Fruit fly (Drosophila melanogaster): ENCODE results near the gene CG14115.

Gene CG14115

dm6 chr3L:13015823-13016465 lies 45.3 kb downstream of the CG14115 start, which contains the start of gene CG11267 (continued):
- peak; percentile 53 for TF ChIP-seq org-1 (GFP tag; optimal IDR thresholded peaks at IDR 0.05)
- TF ChIP-seq CG10543 (GFP tag; optimal IDR thresholded peaks at IDR 0.05): peak; percentile 91
- peak; percentile 66 to 78 for TF ChIP-seq bsh (GFP tag; optimal IDR thresholded peaks at IDR 0.05)

dm6 chr3L:13015195-13015822 lies 45.9 kb downstream of the CG14115 start, which contains the start of gene MICAL-like:
TSS of gene MICAL-like (minus strand) at chr3L:13015332.
- TF ChIP-seq CG14014 (GFP tag; IDR thresholded peaks at IDR 0.05) (peak; percentile 40; the same call in 1 of the 2 replicates), CG4328 (GFP tag; optimal IDR thresholded peaks at IDR 0.05) (no peak), hb (GFP tag; IDR thresholded peaks at IDR 0.05; ENCODE audit: partially characterized antibody) (peak; percentile 80), CG7357 (GFP tag; IDR thresholded peaks at IDR 0.05) (peak; percentile 78), CG2202 (tag; optimal IDR thresholded peaks at IDR 0.05) (no peak), CG1024 (GFP tag; IDR thresholded peaks at IDR 0.05) (0 out of 2 replicates have a peak, but pooled peaks have one; percentile 10), Aef1 (GFP tag; IDR thresholded peaks at IDR 0.05) (peak; percentile 36; the same call in 2 of the 3 replicates), CG17802 (tag; optimal IDR thresholded peaks at IDR 0.05) (peak; percentile 42), lmd (GFP tag; IDR thresholded peaks at IDR 0.05) (peak; percentile 9; the same call in 1 of the 2 replicates), CG4360 (GFP tag; IDR thresholded peaks at IDR 0.05) (no peak), gcm2 (GFP tag; optimal IDR thresholded peaks at IDR 0.05) (no peak), chinmo (GFP tag; IDR thresholded peaks at IDR 0.05; ENCODE audit: partially characterized antibody) (peak; percentile 80; the same call in 2 of the 4 replicates), Dll (GFP tag; IDR thresholded peaks at IDR 0.05; ENCODE audit: partially characterized antibody) (peak; percentile 94), tll (GFP tag; optimal IDR thresholded peaks at IDR 0.05) (peak in 1 of 2 experiments; percentile 1), CG9609 (GFP tag; optimal IDR thresholded peaks at IDR 0.05) (peak; percentile 4), CG10959 (GFP tag; IDR thresholded peaks at IDR 0.05) (peak; percentile 23; the same call in 1 of the 2 replicates), chn (GFP tag; optimal IDR thresholded peaks at IDR 0.05) (peak; percentile 5), Asciz (GFP tag; optimal IDR thresholded peaks at IDR 0.05) (no peak), Pdp1 (GFP tag; optimal IDR thresholded peaks at IDR 0.05) (peak in 1 of 2 experiments; percentile 4), Bteb2 (GFP tag; optimal IDR thresholded peaks at IDR 0.05) (peak; percentile 17), CG6765 (GFP tag; optimal IDR thresholded peaks at IDR 0.05) (no peak), org-1 (GFP tag; optimal IDR thresholded peaks at IDR 0.05) (no peak), pnt (GFP tag; optimal IDR thresholded peaks at IDR 0.05) (peak; percentile 27), nerfin-2 (GFP tag; IDR thresholded peaks at IDR 0.05; ENCODE audit: partially characterized antibody) (peak; percentile 63), ro (GFP tag; IDR thresholded peaks at IDR 0.05) (no peak), Rfx (GFP tag; IDR thresholded peaks at IDR 0.05) (peak; percentile 55), CG13624 (GFP tag; optimal IDR thresholded peaks at IDR 0.05) (peak; percentile 21), danr (GFP tag; IDR thresholded peaks at IDR 0.05) (0 out of 2 replicates have a peak, but pooled peaks have one; percentile 22), Mrtf (GFP tag; IDR thresholded peaks at IDR 0.05) (no peak), CG17361 (GFP tag; IDR thresholded peaks at IDR 0.05) (no peak; the same call in 2 of the 3 replicates), stwl (tag; optimal IDR thresholded peaks at IDR 0.05) (peak; percentile 71), CG6175 (GFP tag; IDR thresholded peaks at IDR 0.05) (no peak), Elba2 (GFP tag; optimal IDR thresholded peaks at IDR 0.05) (no peak), CG14050 (GFP tag; IDR thresholded peaks at IDR 0.05) (no peak), Sox102F (GFP tag; optimal IDR thresholded peaks at IDR 0.05) (no peak), CG8290 (GFP tag; optimal IDR thresholded peaks at IDR 0.05) (peak; percentile 47), CG8290 (tag; optimal IDR thresholded peaks at IDR 0.05) (peak; percentile 14 to 26), ind (GFP tag; optimal IDR thresholded peaks at IDR 0.05) (peak; percentile 33), Camta (GFP tag; optimal IDR thresholded peaks at IDR 0.05) (peak; percentile 10), CG6791 (GFP tag; IDR thresholded peaks at IDR 0.05; ENCODE audit: partially characterized antibody) (peak; percentile 77), unc-4 (GFP tag; IDR thresholded peaks at IDR 0.05; ENCODE audit: partially characterized antibody) (peak; percentile 84), pzg (GFP tag; optimal IDR thresholded peaks at IDR 0.05) (peak; percentile 39), Dfd (GFP tag; optimal IDR thresholded peaks at IDR 0.05) (no peak), sna (GFP tag; IDR thresholded peaks at IDR 0.05; ENCODE audit: partially characterized antibody) (peak; percentile 91)
